Fruit fly (Drosophila melanogaster): ENCODE data around the gene CG9886.

DNA sequence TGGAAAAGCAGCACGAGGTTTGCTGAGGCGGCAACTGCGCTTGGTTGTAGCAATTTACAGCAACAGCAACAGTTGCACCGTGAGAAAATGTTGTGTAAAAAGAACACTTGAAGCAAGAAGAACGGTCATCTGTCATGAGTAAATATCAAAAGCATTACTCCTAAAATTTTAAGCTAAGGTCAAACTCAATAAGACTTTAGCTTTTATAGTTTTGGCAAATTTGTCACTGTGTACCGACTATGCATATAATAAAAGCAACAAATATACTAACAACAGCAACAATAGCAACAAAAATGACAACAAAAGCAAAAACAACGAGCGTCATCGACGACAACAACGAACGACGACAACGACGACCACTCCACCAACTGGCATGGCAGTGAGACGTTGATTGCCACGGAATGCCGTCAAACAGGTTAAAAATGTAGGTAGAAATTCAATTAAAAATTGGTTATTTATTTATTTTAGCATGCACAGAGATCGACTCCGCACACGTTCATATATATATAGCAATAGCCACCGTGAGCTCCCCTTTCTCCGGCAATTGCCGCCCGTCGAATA lies 12.9 kb downstream of the CG9886 start:
- no peak for TF ChIP-seq Hr78 (GFP tag; optimal IDR thresholded peaks at IDR 0.05)
- peak; percentile 91 for TF ChIP-seq h (GFP tag; optimal IDR thresholded peaks at IDR 0.05)
- peak; percentile 63 for TF ChIP-seq Jra (GFP tag; optimal IDR thresholded peaks at IDR 0.05)
- TF ChIP-seq Hnf4 (GFP tag; optimal IDR thresholded peaks at IDR 0.05), result peak; percentile 86
- TF ChIP-seq GATAd (GFP tag; optimal IDR thresholded peaks at IDR 0.05), result peak; percentile 52
- no peak for TF ChIP-seq Abd-B (GFP tag; optimal IDR thresholded peaks at IDR 0.05)
- TF ChIP-seq Hr83 (GFP tag; optimal IDR thresholded peaks at IDR 0.05; ENCODE audit: poor library complexity, severe bottlenecking), result peak; percentile 36
- TF ChIP-seq tai (GFP tag; optimal IDR thresholded peaks at IDR 0.05), result peak; percentile 78
- TF ChIP-seq rgr (GFP tag; optimal IDR thresholded peaks at IDR 0.05), result peak; percentile 89
- peak; percentile 89 for TF ChIP-seq ey (GFP tag; optimal IDR thresholded peaks at IDR 0.05)
- TF ChIP-seq OdsH (GFP tag; optimal IDR thresholded peaks at IDR 0.05), result peak; percentile 84
- TF ChIP-seq N (GFP tag; optimal IDR thresholded peaks at IDR 0.05), result no peak

Measured in whole organism, wandering third instar larva.